Worm (Caenorhabditis elegans) whole organism, mixed stage, embryonic: ENCODE data around the gene saps-1.

Source experiments
- M03D4.4 ChIP-seq: sonication (generic microtip); optimal IDR thresholded peaks from 2 replicates; lab custom pipeline; 2017; ENCODE audit warnings: mild to moderate bottlenecking, missing genetic modification characterization, missing compliant biosample characterization
- bed-3 ChIP-seq: fragments of 200-800 bp; sonication (Bioruptor generic); optimal IDR thresholded peaks from 3 replicates; lab custom pipeline; 2018; ENCODE audit warnings: mild to moderate bottlenecking, missing genetic modification characterization, moderate library complexity, missing compliant biosample characterization
- ceh-39 ChIP-seq: fragments of 150-350 bp; optimal IDR thresholded peaks from 2 replicates; lab custom pipeline; 2014; ENCODE audit warnings: missing biosample characterization, missing genetic modification characterization
- ceh-43 ChIP-seq: fragments of 200-800 bp; sonication (Bioruptor generic); optimal IDR thresholded peaks from 2 replicates; lab custom pipeline; 2018; ENCODE audit warnings: mild to moderate bottlenecking, missing genetic modification characterization, moderate library complexity, missing compliant biosample characterization
- ces-1 ChIP-seq: fragments of 150-350 bp; optimal IDR thresholded peaks from 2 replicates; lab custom pipeline; 2014; ENCODE audit warnings: missing biosample characterization, missing genetic modification reagents, missing genetic modification characterization
- cnd-1 ChIP-seq: fragments of 200-800 bp; sonication (Bioruptor generic); optimal IDR thresholded peaks from 2 replicates; lab custom pipeline; 2018; ENCODE audit warnings: mild to moderate bottlenecking, missing genetic modification characterization, missing compliant biosample characterization
- drap-1 ChIP-seq: fragments of 200-800 bp; sonication (Bioruptor generic); optimal IDR thresholded peaks from 3 replicates; lab custom pipeline; 2018; ENCODE audit warnings: mild to moderate bottlenecking, missing genetic modification characterization, missing compliant biosample characterization
- elt-1 ChIP-seq: sonication (generic microtip); optimal IDR thresholded peaks from 2 replicates; lab custom pipeline; 2017; ENCODE audit warnings: missing genetic modification characterization, mild to moderate bottlenecking, missing compliant biosample characterization, antibody characterized with exemption, moderate library complexity, borderline replicate concordance; ENCODE audit not compliant: insufficient read depth
- elt-3 ChIP-seq: fragments of 150-350 bp; optimal IDR thresholded peaks from 2 replicates; lab custom pipeline; 2014; ENCODE audit warnings: missing biosample characterization, missing genetic modification characterization
- flh-1 ChIP-seq: fragments of 200-800 bp; sonication (Bioruptor generic); optimal IDR thresholded peaks from 2 replicates; lab custom pipeline; 2018; ENCODE audit warnings: mild to moderate bottlenecking, missing genetic modification characterization, moderate library complexity, missing compliant biosample characterization
- ham-2 ChIP-seq: fragments of 200-800 bp; sonication (Bioruptor generic); optimal IDR thresholded peaks from 2 replicates; lab custom pipeline; 2018; ENCODE audit warnings: mild to moderate bottlenecking, missing genetic modification characterization, missing compliant biosample characterization
- hlh-1 ChIP-seq: fragments of 150-350 bp; optimal IDR thresholded peaks from 2 replicates; lab custom pipeline; 2014; ENCODE audit warnings: missing biosample characterization, missing genetic modification reagents, missing genetic modification characterization
- lin-13 ChIP-seq: fragments of 150-350 bp; optimal IDR thresholded peaks from 2 replicates; lab custom pipeline; 2014; ENCODE audit warnings: missing biosample characterization, missing genetic modification characterization
- lsy-2 ChIP-seq: fragments of 150-350 bp; optimal IDR thresholded peaks from 2 replicates; lab custom pipeline; 2014; ENCODE audit warnings: missing biosample characterization, missing genetic modification characterization
- mab-5 ChIP-seq: fragments of 150-350 bp; optimal IDR thresholded peaks from 2 replicates; lab custom pipeline; 2014; ENCODE audit warnings: missing biosample characterization, missing genetic modification characterization
- mep-1 ChIP-seq: fragments of 150-350 bp; optimal IDR thresholded peaks from 2 replicates; lab custom pipeline; 2017; ENCODE audit warnings: missing biosample characterization, missing genetic modification reagents, missing genetic modification characterization, inconsistent platforms
- mls-2 ChIP-seq: sonication (generic microtip); optimal IDR thresholded peaks from 2 replicates; lab custom pipeline; 2016; ENCODE audit warnings: mild to moderate bottlenecking, missing genetic modification characterization, moderate library complexity, missing compliant biosample characterization
- nhr-12 ChIP-seq: fragments of 150-350 bp; optimal IDR thresholded peaks from 2 replicates; lab custom pipeline; 2014; ENCODE audit warnings: missing biosample characterization, missing genetic modification characterization
- nhr-2 ChIP-seq: fragments of 150-350 bp; optimal IDR thresholded peaks from 2 replicates; lab custom pipeline; 2014; ENCODE audit warnings: missing biosample characterization, missing genetic modification characterization
- nhr-237 ChIP-seq: fragments of 150-350 bp; optimal IDR thresholded peaks from 2 replicates; lab custom pipeline; 2014; ENCODE audit warnings: missing biosample characterization, missing genetic modification characterization
- nhr-76 ChIP-seq: sonication (generic microtip); optimal IDR thresholded peaks from 2 replicates; lab custom pipeline; 2017; ENCODE audit warnings: missing biosample characterization, missing genetic modification characterization
- pha-4 ChIP-seq: fragments of 150-350 bp; optimal IDR thresholded peaks from 2 replicates; lab custom pipeline; 2018; ENCODE audit warnings: missing biosample characterization, missing genetic modification reagents, missing genetic modification characterization
- sem-2 ChIP-seq: fragments of 200-800 bp; sonication (Bioruptor generic); optimal IDR thresholded peaks from 2 replicates; lab custom pipeline; 2018; ENCODE audit warnings: mild to moderate bottlenecking, missing genetic modification characterization, missing compliant biosample characterization
- sptf-1 ChIP-seq: sonication (generic microtip); optimal IDR thresholded peaks from 2 replicates; lab custom pipeline; 2017; ENCODE audit warnings: mild to moderate bottlenecking, missing genetic modification characterization, moderate library complexity, missing compliant biosample characterization
- tbx-8 ChIP-seq: fragments of 200-800 bp; sonication (Bioruptor generic); optimal IDR thresholded peaks from 2 replicates; lab custom pipeline; 2018; ENCODE audit warnings: mild to moderate bottlenecking, missing genetic modification characterization, moderate library complexity, missing compliant biosample characterization
- unc-120 ChIP-seq: sonication (generic microtip); optimal IDR thresholded peaks from 2 replicates; lab custom pipeline; 2017; ENCODE audit warnings: missing genetic modification characterization, missing compliant biosample characterization; ENCODE audit not compliant: poor library complexity, severe bottlenecking
- unc-39 ChIP-seq: fragments of 150-350 bp; optimal IDR thresholded peaks from 2 replicates; lab custom pipeline; 2014; ENCODE audit warnings: missing biosample characterization, missing genetic modification characterization
- unc-62 ChIP-seq: fragments of 150-350 bp; optimal IDR thresholded peaks from 2 replicates; lab custom pipeline; 2014; ENCODE audit warnings: missing biosample characterization, missing genetic modification reagents, missing genetic modification characterization
- zip-8 ChIP-seq: fragments of 150-350 bp; optimal IDR thresholded peaks from 2 replicates; lab custom pipeline; 2014; ENCODE audit warnings: missing biosample characterization, missing genetic modification characterization
- ztf-11 ChIP-seq: fragments of 150-350 bp; optimal IDR thresholded peaks from 2 replicates; lab custom pipeline; 2014; ENCODE audit warnings: missing biosample characterization, missing genetic modification characterization

The saps-1 gene

ce11 chrII:11288148-11288547 lies 9.3 kb upstream of the saps-1 start:
- no peak for TF ChIP-seq tbx-8
- no peak for TF ChIP-seq lin-13 (tag; lab: Kevin White, UChicago)
- TF ChIP-seq ztf-11: no peak
- peak; percentile 52 for TF ChIP-seq hlh-1 (tag; lab: Kevin White, UChicago)
- no peak for TF ChIP-seq ces-1 (GFP tag; lab: Kevin White, UChicago)
- no peak for TF ChIP-seq mep-1 (tag; lab: Kevin White, UChicago)
- peak; percentile 64 for TF ChIP-seq unc-62 (GFP tag; lab: Kevin White, UChicago)
- TF ChIP-seq flh-1 (GFP tag; lab: Kevin White, UChicago): no peak
- TF ChIP-seq nhr-12 (tag; lab: Kevin White, UChicago): no peak
- TF ChIP-seq cnd-1 (tag; lab: Kevin White, UChicago): peak; percentile 27
- TF ChIP-seq nhr-2: peak; percentile 92
- no peak for TF ChIP-seq mls-2
- TF ChIP-seq bed-3 (GFP tag; lab: Kevin White, UChicago): no peak
- no peak for TF ChIP-seq sem-2
- no peak for TF ChIP-seq ham-2
- no peak for TF ChIP-seq M03D4.4 (tag; lab: Kevin White, UChicago)
- peak; percentile 99 for TF ChIP-seq zip-8 (tag; lab: Kevin White, UChicago)
- no peak for TF ChIP-seq elt-1

- TF ChIP-seq nhr-76: no peak
- TF ChIP-seq ces-1 (GFP tag; lab: Kevin White, UChicago): no peak
- TF ChIP-seq mls-2: no peak
- no peak for TF ChIP-seq nhr-2
- TF ChIP-seq mep-1 (tag; lab: Kevin White, UChicago): no peak
- no peak for TF ChIP-seq M03D4.4 (tag; lab: Kevin White, UChicago)
- TF ChIP-seq unc-62 (GFP tag; lab: Kevin White, UChicago): no peak
- TF ChIP-seq mab-5 (tag; lab: Kevin White, UChicago): no peak
- no peak for TF ChIP-seq unc-120 (tag; lab: Kevin White, UChicago)
- no peak for TF ChIP-seq cnd-1 (tag; lab: Kevin White, UChicago)
- no peak for TF ChIP-seq unc-39
- TF ChIP-seq tbx-8: no peak
- TF ChIP-seq ceh-39: no peak
- TF ChIP-seq nhr-12 (tag; lab: Kevin White, UChicago): no peak
- TF ChIP-seq pha-4 (tag; lab: Kevin White, UChicago): no peak
- TF ChIP-seq drap-1 (GFP tag; lab: Kevin White, UChicago): no peak
Measured at ce11 chrII:11290109-11290784, 7.2 kb upstream of the saps-1 start, which contains the start of gene C47G2.3. TSS of gene C47G2.3 (minus strand) at chrII:11290159.

ce11 chrII:11293433-11293832 lies 4.1 kb upstream of the saps-1 start, which contains the start of gene C47G2.4:
TSS of gene C47G2.4 (minus strand) at chrII:11293606.
- TF ChIP-seq hlh-1 (tag; lab: Kevin White, UChicago): peak; percentile 32
- peak; percentile 0 for TF ChIP-seq unc-120 (tag; lab: Kevin White, UChicago)
- peak; percentile 19 for TF ChIP-seq sptf-1 (tag; lab: Kevin White, UChicago)
- TF ChIP-seq tbx-8: no peak
- peak; percentile 19 for TF ChIP-seq pha-4 (tag; lab: Kevin White, UChicago)
- no peak for TF ChIP-seq ham-2
- TF ChIP-seq lin-13 (tag; lab: Kevin White, UChicago): peak; percentile 31
- TF ChIP-seq zip-8 (tag; lab: Kevin White, UChicago): no peak
- peak; percentile 80 for TF ChIP-seq mep-1 (tag; lab: Kevin White, UChicago)
- peak; percentile 68 for TF ChIP-seq lsy-2
- TF ChIP-seq drap-1 (GFP tag; lab: Kevin White, UChicago): peak; percentile 8
- TF ChIP-seq nhr-237: peak; percentile 54
- TF ChIP-seq cnd-1 (tag; lab: Kevin White, UChicago): no peak
- no peak for TF ChIP-seq ceh-43

DNA sequence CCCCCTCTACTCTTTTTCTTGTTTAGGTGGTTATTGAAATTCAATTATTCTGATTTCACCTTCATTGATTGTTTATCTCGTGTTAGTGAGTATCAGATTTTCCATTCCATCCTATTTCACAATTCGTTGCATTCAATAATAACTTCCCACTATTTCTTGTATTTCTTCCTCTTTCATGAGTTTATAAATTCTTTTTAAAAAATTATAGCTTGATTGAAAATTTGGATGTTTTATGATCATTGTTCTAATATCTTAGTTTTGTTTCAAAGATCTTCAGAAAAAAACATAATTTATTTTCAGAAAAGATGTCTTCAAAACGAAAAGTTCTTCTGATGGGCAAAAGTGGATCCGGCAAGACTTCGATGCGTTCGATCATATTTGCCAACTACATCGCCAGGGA lies 3.6 kb downstream of the saps-1 start, which contains the start of gene raga-1:
Gene raga-1 (plus strand): TSS at position 301 of the 400 bp plus-strand sequence.
- no peak for TF ChIP-seq sem-2
- TF ChIP-seq sptf-1 (tag; lab: Kevin White, UChicago): no peak
- TF ChIP-seq unc-62 (GFP tag; lab: Kevin White, UChicago): no peak
- TF ChIP-seq nhr-76: no peak
- TF ChIP-seq unc-120 (tag; lab: Kevin White, UChicago): no peak
- no peak for TF ChIP-seq mep-1 (tag; lab: Kevin White, UChicago)
- TF ChIP-seq ham-2: no peak
- no peak for TF ChIP-seq nhr-2
- TF ChIP-seq tbx-8: no peak
- TF ChIP-seq elt-3 (tag; lab: Kevin White, UChicago): no peak
- no peak for TF ChIP-seq elt-1
- TF ChIP-seq ces-1 (GFP tag; lab: Kevin White, UChicago): no peak
- TF ChIP-seq M03D4.4 (tag; lab: Kevin White, UChicago): no peak
- no peak for TF ChIP-seq unc-39
- no peak for TF ChIP-seq drap-1 (GFP tag; lab: Kevin White, UChicago)
- no peak for TF ChIP-seq mab-5 (tag; lab: Kevin White, UChicago)
- TF ChIP-seq ceh-43: no peak
